Worm (Caenorhabditis elegans) whole organism, L4/young adult: Measurements from ENCODE around the gene spsb-1.

Source experiments
- W03F9.2 ChIP-seq: fragments of 150-350 bp; optimal IDR thresholded peaks from 2 replicates; lab custom pipeline; 2014; ENCODE audit warnings: missing biosample characterization, missing genetic modification characterization
- dao-5 ChIP-seq: sonication (generic microtip); optimal IDR thresholded peaks from 2 replicates; lab custom pipeline; 2016; ENCODE audit warnings: missing genotype, missing genetic modification characterization, moderate library complexity, missing compliant biosample characterization
- him-1 ChIP-seq: sonication (generic microtip); optimal IDR thresholded peaks from 2 replicates; lab custom pipeline; 2016; ENCODE audit warnings: missing genotype, missing genetic modification reagents, missing genetic modification characterization, missing compliant biosample characterization

Gene spsb-1

ce11 chrII:15183139-15183538 lies 13.4 kb upstream of the spsb-1 start, which contains the start of gene gst-34:
TSS of gene gst-34 (minus strand) at chrII:15183239.
- TF ChIP-seq him-1 (tag; lab: Kevin White, UChicago), result no peak
- no peak for TF ChIP-seq dao-5 (tag; lab: Kevin White, UChicago)
- TF ChIP-seq W03F9.2 (tag; lab: Kevin White, UChicago), result no peak

- no peak for TF ChIP-seq dao-5 (tag; lab: Kevin White, UChicago)
- TF ChIP-seq W03F9.2 (tag; lab: Kevin White, UChicago), result no peak
- TF ChIP-seq him-1 (tag; lab: Kevin White, UChicago), result no peak
Measured at ce11 chrII:15185289-15185688, 11.2 kb upstream of the spsb-1 start, which contains the start of gene gst-35. TSS of gene gst-35 (minus strand) at chrII:15185389.

ce11 chrII:15189956-15190355 lies 6.6 kb upstream of the spsb-1 start:
- no peak for TF ChIP-seq dao-5 (tag; lab: Kevin White, UChicago)

- TF ChIP-seq him-1 (tag; lab: Kevin White, UChicago), result no peak
Measured at ce11 chrII:15190971-15191370, 5.6 kb upstream of the spsb-1 start.

- TF ChIP-seq dao-5 (tag; lab: Kevin White, UChicago), result no peak
- TF ChIP-seq him-1 (tag; lab: Kevin White, UChicago), result no peak
- no peak for TF ChIP-seq W03F9.2 (tag; lab: Kevin White, UChicago)
Measured at ce11 chrII:15193961-15194360, 2.6 kb upstream of the spsb-1 start.

ce11 chrII:15195346-15195745 lies 1.2 kb upstream of the spsb-1 start:
- TF ChIP-seq W03F9.2 (tag; lab: Kevin White, UChicago) (no peak), dao-5 (tag; lab: Kevin White, UChicago) (no peak), him-1 (tag; lab: Kevin White, UChicago) (no peak)

ce11 chrII:15197500-15197899 lies 967 bp downstream of the spsb-1 start:
- TF ChIP-seq dao-5 (tag; lab: Kevin White, UChicago) (no peak), W03F9.2 (tag; lab: Kevin White, UChicago) (no peak), him-1 (tag; lab: Kevin White, UChicago) (no peak)

- TF ChIP-seq dao-5 (tag; lab: Kevin White, UChicago) (no peak), W03F9.2 (tag; lab: Kevin White, UChicago) (no peak), him-1 (tag; lab: Kevin White, UChicago) (no peak)
Measured at ce11 chrII:15203398-15204068, 7.0 kb downstream of the spsb-1 start.

- TF ChIP-seq dao-5 (tag; lab: Kevin White, UChicago) (no peak), W03F9.2 (tag; lab: Kevin White, UChicago) (no peak), him-1 (tag; lab: Kevin White, UChicago) (no peak)
Measured at ce11 chrII:15204069-15204850, 7.7 kb downstream of the spsb-1 start.

ce11 chrII:15205346-15205745 lies 8.8 kb downstream of the spsb-1 start:
- TF ChIP-seq dao-5 (tag; lab: Kevin White, UChicago) (no peak), W03F9.2 (tag; lab: Kevin White, UChicago) (peak; percentile 31)

ce11 chrII:15206234-15206633 lies 9.7 kb downstream of the spsb-1 start:
- TF ChIP-seq dao-5 (tag; lab: Kevin White, UChicago), result no peak
- no peak for TF ChIP-seq W03F9.2 (tag; lab: Kevin White, UChicago)
- no peak for TF ChIP-seq him-1 (tag; lab: Kevin White, UChicago)

ce11 chrII:15207562-15207961 lies 11.0 kb downstream of the spsb-1 start:
- no peak for TF ChIP-seq him-1 (tag; lab: Kevin White, UChicago)
- no peak for TF ChIP-seq dao-5 (tag; lab: Kevin White, UChicago)
- no peak for TF ChIP-seq W03F9.2 (tag; lab: Kevin White, UChicago)

ce11 chrII:15208151-15208550 lies 11.6 kb downstream of the spsb-1 start:
- TF ChIP-seq dao-5 (tag; lab: Kevin White, UChicago) (no peak), him-1 (tag; lab: Kevin White, UChicago) (no peak), W03F9.2 (tag; lab: Kevin White, UChicago) (no peak)

ce11 chrII:15208874-15209273 lies 12.3 kb downstream of the spsb-1 start:
- TF ChIP-seq dao-5 (tag; lab: Kevin White, UChicago) (no peak), W03F9.2 (tag; lab: Kevin White, UChicago) (no peak), him-1 (tag; lab: Kevin White, UChicago) (no peak)
